Worm (Caenorhabditis elegans) whole organism, young adult: Measurements from ENCODE around the gene clec-175.

Experiments
- ceh-100 ChIP-seq: fragments of 200-800 bp; sonication (Bioruptor generic); IDR thresholded peaks from 2 replicates; pipeline ENCODE4 v1.3.6; 2022; ENCODE audit warnings: missing genetic modification reagents, missing genetic modification characterization, missing compliant biosample characterization
- egrh-3 ChIP-seq: fragments of 200-800 bp; sonication (Bioruptor generic); IDR thresholded peaks from 2 replicates; pipeline ENCODE4 v1.3.6; 2022; ENCODE audit warnings: missing genetic modification reagents, missing genetic modification characterization, missing compliant biosample characterization
- gei-17 ChIP-seq: fragments of 200-800 bp; sonication (Bioruptor generic); optimal IDR thresholded peaks from 2 replicates; lab custom pipeline; 2018; ENCODE audit warnings: mild to moderate bottlenecking, missing genetic modification characterization, missing compliant biosample characterization
- nfya-1 ChIP-seq: sonication (generic microtip); optimal IDR thresholded peaks from 2 replicates; lab custom pipeline; 2017; ENCODE audit warnings: antibody characterized with exemption, missing compliant biosample characterization, missing genetic modification characterization, borderline replicate concordance; ENCODE audit not compliant: insufficient read depth
- rec-8 ChIP-seq, 2 experiments: sonication (generic microtip); optimal IDR thresholded peaks; 2 replicates each; lab custom pipeline; 2016; ENCODE audit warnings: mild to moderate bottlenecking in 2 of 2, missing genetic modification characterization in 2 of 2, missing genetic modification reagents in 2 of 2, missing genotype in 2 of 2, missing biosample characterization in 1 of 2, missing compliant biosample characterization in 1 of 2, moderate library complexity in 1 of 2
- snpc-4 ChIP-seq, 5 experiments: fragments of 150-350 bp in 1 of 5; sonication (generic microtip) in 4 of 5; optimal IDR thresholded peaks; 2 replicates each; lab custom pipeline; 2014 to 2018; ENCODE audit warnings: missing genetic modification characterization in 5 of 5, missing biosample characterization in 3 of 5, antibody characterized with exemption in 2 of 5, mild to moderate bottlenecking in 2 of 5, missing compliant biosample characterization in 2 of 5, missing genotype in 2 of 5, moderate library complexity in 2 of 5, missing genetic modification reagents in 1 of 5
- tlf-1 ChIP-seq: fragments of 200-800 bp; sonication (Bioruptor generic); optimal IDR thresholded peaks from 2 replicates; lab custom pipeline; 2018; ENCODE audit warnings: mild to moderate bottlenecking, missing genetic modification characterization, missing compliant biosample characterization
- unc-130 ChIP-seq: sonication (generic microtip); optimal IDR thresholded peaks from 2 replicates; lab custom pipeline; 2016; ENCODE audit warnings: missing genetic modification reagents, missing genetic modification characterization, missing compliant biosample characterization
- unc-62 ChIP-seq: fragments of 150-350 bp; optimal IDR thresholded peaks from 2 replicates; lab custom pipeline; 2014; ENCODE audit warnings: missing biosample characterization, missing genetic modification reagents, missing genetic modification characterization

ce11 chrIV:4465184-4465583 lies 43.1 kb downstream of the clec-175 start, which contains the start of gene M01H9.5:
- TF ChIP-seq tlf-1 (GFP tag; lab: Kevin White, UChicago) (no peak), ceh-100 (GFP tag; lab: Robert Waterston, UW) (no peak), unc-130 (GFP tag; lab: Kevin White, UChicago) (no peak), snpc-4 (GFP tag; optimal IDR thresholded peaks at IDR 0.05; lab: Kevin White, UChicago) (no peak), snpc-4 (tag; optimal IDR thresholded peaks at IDR 0.05; lab: Kevin White, UChicago) (no peak), nfya-1 (tag; lab: Kevin White, UChicago) (no peak), rec-8 (tag; optimal IDR thresholded peaks at IDR 0.05; lab: Kevin White, UChicago) (no peak), egrh-3 (GFP tag; lab: Robert Waterston, UW) (no peak), unc-62 (GFP tag; lab: Kevin White, UChicago) (no peak), gei-17 (GFP tag; lab: Kevin White, UChicago) (no peak)
